Worm (Caenorhabditis elegans): ENCODE results near the gene pal-1.

- TF ChIP-seq ref-1 (GFP tag; conservative IDR thresholded peaks at IDR 0.05): no peak
- no peak for TF ChIP-seq T22C8.4 (GFP tag; IDR thresholded peaks at IDR 0.05)
- no peak for TF ChIP-seq ztf-23 (GFP tag; IDR thresholded peaks at IDR 0.05)
- no peak for TF ChIP-seq cog-1 (tag; optimal IDR thresholded peaks at IDR 0.05)
- TF ChIP-seq med-1 (GFP tag; optimal IDR thresholded peaks at IDR 0.05; ENCODE audit: insufficient read depth): no peak
- TF ChIP-seq flt-1 (GFP tag; IDR thresholded peaks at IDR 0.05): no peak
These were observed 17.2 kb upstream of the pal-1 start, which contains the start of gene F26A1.3 for ce11 chrIII:4826606-4827005.

All from whole organism, midembryonic.